Fruit fly (Drosophila melanogaster): ENCODE measurements around the gene CG32270.
A peak's percentile ranks its signal among the peaks of the same experiment; 100 is the strongest.

CG32270 gene

DNA sequence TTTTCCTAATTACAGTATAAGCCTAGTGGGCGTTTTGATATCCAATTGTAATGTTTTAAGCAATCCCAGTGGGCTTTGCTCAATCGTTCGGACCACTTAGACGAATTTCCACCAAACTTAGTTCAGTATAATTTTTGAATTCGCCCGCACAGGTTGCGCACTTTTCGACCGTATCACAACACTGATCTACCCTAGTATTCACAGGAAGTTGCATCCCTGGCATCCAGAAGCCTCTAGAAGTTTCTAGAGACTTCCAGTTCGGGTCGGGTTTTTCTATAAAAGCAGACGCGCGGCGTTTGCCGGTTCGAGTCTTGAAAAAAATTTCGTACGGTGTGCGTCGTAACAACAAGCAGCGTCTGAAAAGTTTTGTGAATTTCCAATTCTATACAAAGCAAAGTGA lies 15.9 kb downstream of the CG32270 start, which contains the start of gene Hsp83 (continued):
- peak; percentile 76 for TF ChIP-seq CG9797 (GFP tag; optimal IDR thresholded peaks at IDR 0.05)
- no peak for TF ChIP-seq jigr1 (GFP tag; IDR thresholded peaks at IDR 0.05)
- TF ChIP-seq CG15269 (tag; optimal IDR thresholded peaks at IDR 0.05) = peak; percentile 95
- peak; percentile 84 for TF ChIP-seq CG11695 (GFP tag; IDR thresholded peaks at IDR 0.05)
- peak; percentile 92 for TF ChIP-seq H15 (GFP tag; IDR thresholded peaks at IDR 0.05)
- TF ChIP-seq trem (tag; optimal IDR thresholded peaks at IDR 0.05) = peak; percentile 83
- TF ChIP-seq CG11247 (GFP tag; IDR thresholded peaks at IDR 0.05) = peak; percentile 95
- peak; percentile 86 for TF ChIP-seq CG32767 (GFP tag; IDR thresholded peaks at IDR 0.05)
- peak; percentile 85 to 94 for TF ChIP-seq dpn (GFP tag; optimal IDR thresholded peaks at IDR 0.05)
- TF ChIP-seq CG14014 (GFP tag; IDR thresholded peaks at IDR 0.05) = peak; percentile 90
- TF ChIP-seq CG13287 (GFP tag; IDR thresholded peaks at IDR 0.05; ENCODE audit: partially characterized antibody) = no peak
- no peak for TF ChIP-seq Dll (GFP tag; IDR thresholded peaks at IDR 0.05; ENCODE audit: partially characterized antibody)
- peak; percentile 81 for TF ChIP-seq CG3995 (GFP tag; optimal IDR thresholded peaks at IDR 0.05)
- TF ChIP-seq Ets65A (GFP tag) = peak; percentile 99
- TF ChIP-seq CG12219 (GFP tag; optimal IDR thresholded peaks at IDR 0.05) = peak; percentile 97
- TF ChIP-seq CG10274 (GFP tag; optimal IDR thresholded peaks at IDR 0.05) = peak; percentile 93
- TF ChIP-seq Rfx (GFP tag; IDR thresholded peaks at IDR 0.05) = peak; percentile 97
- peak; percentile 48 for TF ChIP-seq CG30020 (tag; optimal IDR thresholded peaks at IDR 0.05)
- peak; percentile 99 for TF ChIP-seq CG18599 (GFP tag; optimal IDR thresholded peaks at IDR 0.05)
- peak; percentile 97 for TF ChIP-seq eyg (GFP tag; optimal IDR thresholded peaks at IDR 0.05)
- peak; percentile 99 for TF ChIP-seq CG13296 (GFP tag; optimal IDR thresholded peaks at IDR 0.05)
- TF ChIP-seq CG6254 (GFP tag; optimal IDR thresholded peaks at IDR 0.05) = peak; percentile 95
- TF ChIP-seq CG17328 (GFP tag; IDR thresholded peaks at IDR 0.05) = peak; percentile 96
- TF ChIP-seq row (GFP tag; IDR thresholded peaks at IDR 0.05) = peak; percentile 10; the same call in 1 of the 3 replicates
- peak; percentile 86 for TF ChIP-seq CG17802 (tag; optimal IDR thresholded peaks at IDR 0.05)
- peak; percentile 96 for TF ChIP-seq sr (GFP tag; IDR thresholded peaks at IDR 0.05)
- no peak for TF ChIP-seq Trl (optimal IDR thresholded peaks at IDR 0.05)
- TF ChIP-seq Trl (GFP tag; optimal IDR thresholded peaks at IDR 0.05) = peak; percentile 97
- peak; percentile 76 for TF ChIP-seq CG12942 (GFP tag; optimal IDR thresholded peaks at IDR 0.05)
- peak; percentile 93 for TF ChIP-seq CG15601 (tag; optimal IDR thresholded peaks at IDR 0.05)
- peak; percentile 93 for TF ChIP-seq NC2α (GFP tag; optimal IDR thresholded peaks at IDR 0.05)
- peak; percentile 80 for TF ChIP-seq lmd (GFP tag; IDR thresholded peaks at IDR 0.05)
- peak; percentile 95 for TF ChIP-seq CG15011 (GFP tag; optimal IDR thresholded peaks at IDR 0.05)
- TF ChIP-seq bowl (GFP tag; IDR thresholded peaks at IDR 0.05) = peak; percentile 81; the same call in 1 of the 2 replicates
- peak; percentile 100 for TF ChIP-seq caup (GFP tag; optimal IDR thresholded peaks at IDR 0.05; ENCODE audit: severe bottlenecking)
- TF ChIP-seq Optix (GFP tag; IDR thresholded peaks at IDR 0.05) = peak; percentile 91
- peak; percentile 83 for TF ChIP-seq CG18476 (GFP tag; optimal IDR thresholded peaks at IDR 0.05)
- peak; percentile 80 for TF ChIP-seq Deaf1 (tag; optimal IDR thresholded peaks at IDR 0.05)
- TF ChIP-seq Atf3 (GFP tag; optimal IDR thresholded peaks at IDR 0.05) = peak; percentile 91
- TF ChIP-seq cad (GFP tag; optimal IDR thresholded peaks at IDR 0.05) = no peak
- peak; percentile 93 for TF ChIP-seq CG8359 (GFP tag; optimal IDR thresholded peaks at IDR 0.05; ENCODE audit: borderline replicate concordance)
- TF ChIP-seq chif (GFP tag; optimal IDR thresholded peaks at IDR 0.05) = peak; percentile 81 to 91
- TF ChIP-seq CoRest (tag; optimal IDR thresholded peaks at IDR 0.05) = peak; percentile 61
- peak; percentile 63 for TF ChIP-seq fd96Cb (tag; optimal IDR thresholded peaks at IDR 0.05)
- peak; percentile 90 for TF ChIP-seq grau (tag; optimal IDR thresholded peaks at IDR 0.05)
- peak; percentile 81; the same call in 1 of the 2 replicates for TF ChIP-seq cas (GFP tag; IDR thresholded peaks at IDR 0.05)
- TF ChIP-seq ATbp (GFP tag; optimal IDR thresholded peaks at IDR 0.05) = peak; percentile 97
- TF ChIP-seq nau (GFP tag; optimal IDR thresholded peaks at IDR 0.05) = peak; percentile 99
- TF ChIP-seq stwl (tag; optimal IDR thresholded peaks at IDR 0.05) = peak; percentile 85
- TF ChIP-seq mld (GFP tag; IDR thresholded peaks at IDR 0.05; ENCODE audit: partially characterized antibody) = no peak
- TF ChIP-seq Bgb (GFP tag; IDR thresholded peaks at IDR 0.05; ENCODE audit: partially characterized antibody) = peak; percentile 36; the same call in 1 of the 2 replicates
